Worm (Caenorhabditis elegans) whole organism, L1 larva: ENCODE data around the gene srh-42.
"Not testable (repeated sequence)": the region's sequence is repeated elsewhere in the genome, so short reads cannot be mapped to it uniquely, and the experiment has no call there.

ENCODE experiments used
- C04F5.9 ChIP-seq: sonication (generic microtip); optimal IDR thresholded peaks from 2 replicates; lab custom pipeline; 2016; ENCODE audit warnings: missing genetic modification characterization, missing compliant biosample characterization
- C16A3.4 ChIP-seq: fragments of 150-350 bp; optimal IDR thresholded peaks from 2 replicates; lab custom pipeline; 2014; ENCODE audit warnings: missing biosample characterization, missing genetic modification characterization
- Y116A8C.19 ChIP-seq: sonication (generic microtip); optimal IDR thresholded peaks from 2 replicates; lab custom pipeline; 2016; ENCODE audit warnings: missing compliant biosample characterization, missing genetic modification characterization, borderline replicate concordance
- aha-1 ChIP-seq: fragments of 150-350 bp; optimal IDR thresholded peaks from 2 replicates; lab custom pipeline; 2014; ENCODE audit warnings: missing biosample characterization, missing genetic modification characterization
- alr-1 ChIP-seq: fragments of 200-800 bp; sonication (Bioruptor generic); optimal IDR thresholded peaks from 2 replicates; lab custom pipeline; 2018; ENCODE audit warnings: borderline replicate concordance, mild to moderate bottlenecking, missing genetic modification characterization, missing compliant biosample characterization
- ama-1 ChIP-seq: fragments of 150-350 bp; optimal IDR thresholded peaks from 2 replicates; lab custom pipeline; 2014
- blmp-1 ChIP-seq: fragments of 150-350 bp; optimal IDR thresholded peaks from 2 replicates; lab custom pipeline; 2014; ENCODE audit warnings: missing biosample characterization, missing genetic modification characterization
- ceh-82 ChIP-seq, 3 experiments: fragments of 150-350 bp in 1 of 3; sonication (generic microtip) in 2 of 3; optimal IDR thresholded peaks; 2 replicates each; lab custom pipeline; 2014 to 2017; ENCODE audit warnings: missing biosample characterization in 3 of 3, missing genetic modification characterization in 3 of 3
- ceh-88 ChIP-seq: fragments of 200-800 bp; sonication (Bioruptor generic); IDR thresholded peaks from 2 replicates; pipeline ENCODE4 v1.3.6; 2022; ENCODE audit warnings: missing genetic modification characterization, missing compliant biosample characterization
- ces-1 ChIP-seq: fragments of 150-350 bp; optimal IDR thresholded peaks from 2 replicates; lab custom pipeline; 2014; ENCODE audit warnings: missing biosample characterization, missing genetic modification reagents, missing genetic modification characterization
- dsc-1 ChIP-seq: sonication (generic microtip); optimal IDR thresholded peaks from 2 replicates; lab custom pipeline; 2016; ENCODE audit warnings: mild to moderate bottlenecking, missing genetic modification characterization, missing compliant biosample characterization
- efl-1 ChIP-seq, 4 experiments: fragments of 150-350 bp; optimal IDR thresholded peaks in 3 of 4; peaks in 1 of 4; 1 replicate in 1 of 4; 2 replicates in 3 of 4; lab custom pipeline; 2014; ENCODE audit warnings: missing biosample characterization in 2 of 4, missing genetic modification characterization in 2 of 4, missing genetic modification reagents in 2 of 4
- egl-27 ChIP-seq, 2 experiments: fragments of 150-350 bp in 1 of 2; sonication (generic microtip); optimal IDR thresholded peaks; 3 replicates each; lab custom pipeline; 2017 to 2018; ENCODE audit warnings: missing biosample characterization in 2 of 2, missing genetic modification characterization in 2 of 2, missing genetic modification reagents in 2 of 2
- elt-3 ChIP-seq, 6 experiments: fragments of 150-350 bp in 1 of 6; sonication (generic microtip); optimal IDR thresholded peaks; 2 replicates each; lab custom pipeline; 2017 to 2018; ENCODE audit warnings: missing biosample characterization in 6 of 6, missing genetic modification characterization in 6 of 6, inconsistent platforms in 1 of 6
- fkh-10 ChIP-seq: sonication (generic microtip); optimal IDR thresholded peaks from 2 replicates; lab custom pipeline; 2017; ENCODE audit warnings: missing biosample characterization, missing genetic modification reagents, missing genetic modification characterization
- fos-1 ChIP-seq: fragments of 150-350 bp; optimal IDR thresholded peaks from 2 replicates; lab custom pipeline; 2014; ENCODE audit warnings: missing biosample characterization, missing genetic modification characterization
- hlh-4 ChIP-seq: sonication (generic microtip); optimal IDR thresholded peaks from 2 replicates; lab custom pipeline; 2016; ENCODE audit warnings: mild to moderate bottlenecking, missing genetic modification characterization, missing compliant biosample characterization
- hpl-2 ChIP-seq: fragments of 150-350 bp; optimal IDR thresholded peaks from 2 replicates; lab custom pipeline; 2014; ENCODE audit warnings: missing biosample characterization, missing genetic modification reagents, missing genetic modification characterization
- lin-13 ChIP-seq: fragments of 150-350 bp; optimal IDR thresholded peaks from 2 replicates; lab custom pipeline; 2014; ENCODE audit warnings: missing biosample characterization, missing genetic modification reagents, missing genetic modification characterization
- lir-3 ChIP-seq: sonication (generic microtip); optimal IDR thresholded peaks from 2 replicates; lab custom pipeline; 2016; ENCODE audit warnings: mild to moderate bottlenecking, missing genetic modification characterization, moderate library complexity, missing compliant biosample characterization; ENCODE audit not compliant: poor library complexity
- mef-2 ChIP-seq: fragments of 150-350 bp; optimal IDR thresholded peaks from 2 replicates; lab custom pipeline; 2014; ENCODE audit warnings: missing biosample characterization, missing genetic modification characterization
- nhr-11 ChIP-seq: fragments of 150-350 bp; optimal IDR thresholded peaks from 2 replicates; lab custom pipeline; 2014; ENCODE audit warnings: missing biosample characterization, missing genetic modification characterization
- nhr-12 ChIP-seq: sonication (generic microtip); optimal IDR thresholded peaks from 2 replicates; lab custom pipeline; 2017; ENCODE audit warnings: missing biosample characterization, missing genetic modification characterization
- nhr-20 ChIP-seq: sonication (generic microtip); optimal IDR thresholded peaks from 2 replicates; lab custom pipeline; 2016; ENCODE audit warnings: mild to moderate bottlenecking, missing genetic modification characterization, missing compliant biosample characterization
- nhr-71 ChIP-seq: sonication (generic microtip); optimal IDR thresholded peaks from 2 replicates; lab custom pipeline; 2016; ENCODE audit warnings: mild to moderate bottlenecking, missing genetic modification characterization, moderate library complexity, missing compliant biosample characterization
- nhr-76 ChIP-seq: sonication (generic microtip); optimal IDR thresholded peaks from 2 replicates; lab custom pipeline; 2017; ENCODE audit warnings: missing biosample characterization, missing genetic modification characterization
- nhr-85 ChIP-seq: sonication (generic microtip); peaks from one replicate; lab custom pipeline; 2016; ENCODE audit warnings: missing genetic modification characterization, inconsistent platforms, missing compliant biosample characterization
- nhr-90 ChIP-seq: sonication (generic microtip); optimal IDR thresholded peaks from 2 replicates; lab custom pipeline; 2016; ENCODE audit warnings: mild to moderate bottlenecking, missing genetic modification characterization, missing compliant biosample characterization; ENCODE audit not compliant: poor library complexity
- pag-3 ChIP-seq: sonication (generic microtip); optimal IDR thresholded peaks from 2 replicates; lab custom pipeline; 2017; ENCODE audit warnings: missing genetic modification characterization, mild to moderate bottlenecking, missing compliant biosample characterization, antibody characterized with exemption, borderline replicate concordance; ENCODE audit not compliant: insufficient read depth
- pqm-1 ChIP-seq: sonication (generic microtip); optimal IDR thresholded peaks from 3 replicates; lab custom pipeline; 2017; ENCODE audit warnings: missing biosample characterization, missing genetic modification characterization
- sup-37 ChIP-seq: fragments of 200-800 bp; sonication (Bioruptor generic); optimal IDR thresholded peaks from 2 replicates; lab custom pipeline; 2018; ENCODE audit warnings: mild to moderate bottlenecking, missing genetic modification characterization, missing compliant biosample characterization
- swsn-7 ChIP-seq: sonication (generic microtip); optimal IDR thresholded peaks from 2 replicates; lab custom pipeline; 2016; ENCODE audit warnings: missing genetic modification characterization, missing compliant biosample characterization
- unc-30 ChIP-seq: sonication (generic microtip); optimal IDR thresholded peaks from 2 replicates; lab custom pipeline; 2017; ENCODE audit warnings: missing biosample characterization, missing genetic modification characterization
- unc-98 ChIP-seq: fragments of 200-800 bp; sonication (Bioruptor generic); IDR thresholded peaks from 2 replicates; pipeline ENCODE4 v1.3.6; 2022; ENCODE audit warnings: missing genetic modification characterization, missing compliant biosample characterization
- zip-4 ChIP-seq: fragments of 200-800 bp; sonication (Bioruptor generic); optimal IDR thresholded peaks from 2 replicates; lab custom pipeline; 2018; ENCODE audit warnings: mild to moderate bottlenecking, missing genetic modification characterization, moderate library complexity, missing compliant biosample characterization
- ztf-11 ChIP-seq, 2 experiments: sonication (generic microtip); optimal IDR thresholded peaks; 2 replicates each; lab custom pipeline; 2016 to 2017; ENCODE audit warnings: missing genetic modification characterization in 2 of 2, missing biosample characterization in 1 of 2, missing compliant biosample characterization in 1 of 2
- ztf-4 ChIP-seq: fragments of 150-350 bp; optimal IDR thresholded peaks from 2 replicates; lab custom pipeline; 2014; ENCODE audit warnings: missing biosample characterization, missing genetic modification characterization

srh-42 gene

ce11 chrII:14310729-14311388 is 22.0 kb upstream of the srh-42 start, which contains the start of gene ctl-3:
Gene ctl-3, minus strand, starts transcription at chrII:14310779.
- TF ChIP-seq fos-1 (tag; lab: Kevin White, UChicago) (no peak), nhr-76 (tag; lab: Kevin White, UChicago) (no peak), blmp-1 (tag; lab: Kevin White, UChicago) (no peak), lin-13 (no peak), lir-3 (tag; lab: Kevin White, UChicago) (no peak), alr-1 (tag; lab: Kevin White, UChicago) (no peak), C16A3.4 (no peak), pqm-1 (tag; lab: Kevin White, UChicago) (no peak), ztf-4 (tag; lab: Kevin White, UChicago) (no peak), ceh-82 (tag; optimal IDR thresholded peaks at IDR 0.05; lab: Kevin White, UChicago) (no peak), ztf-11 (tag; optimal IDR thresholded peaks at IDR 0.05; lab: Kevin White, UChicago) (no peak), dsc-1 (tag; lab: Kevin White, UChicago) (no peak)
- TF ChIP-seq, all 84 proteins: peak for 0

ce11 chrII:14306160-14306559 is 17.3 kb upstream of the srh-42 start, which contains the start of gene ctl-1:
Gene ctl-1, minus strand, starts transcription at chrII:14306260.
- TF ChIP-seq nhr-11 (tag; lab: Kevin White, UChicago); blmp-1 (tag; lab: Kevin White, UChicago); lin-13: not testable (repeated sequence)

ce11 chrII:14301927-14302326 is 13.1 kb upstream of the srh-42 start, which contains the start of gene ctl-2:
Gene ctl-2, minus strand, starts transcription at chrII:14302027.
- not testable (repeated sequence) for TF ChIP-seq nhr-12; mef-2 (tag; lab: Kevin White, UChicago); ceh-88

- TF ChIP-seq nhr-85 (tag; lab: Kevin White, UChicago) (peak; percentile 1), efl-1 (optimal IDR thresholded peaks at IDR 0.05; lab: Kevin White, UChicago) (no peak), efl-1 (GFP tag; optimal IDR thresholded peaks at IDR 0.05 in 1 of 2; lab: Kevin White, UChicago) (peak in 1 of 2 experiments; percentile 57), lir-3 (tag; lab: Kevin White, UChicago) (no peak), nhr-90 (tag; lab: Kevin White, UChicago) (no peak), elt-3 (tag; optimal IDR thresholded peaks at IDR 0.05; lab: Kevin White, UChicago) (no peak), Y116A8C.19 (tag; lab: Kevin White, UChicago) (no peak)
Observed at ce11 chrII:14299254-14299759, 10.4 kb upstream of the srh-42 start.

ce11 chrII:14297050-14297449 is 8.2 kb upstream of the srh-42 start, which contains the start of gene Y54G11A.7:
Gene Y54G11A.7, plus strand, starts transcription at chrII:14297305.
- TF ChIP-seq nhr-85 (tag; lab: Kevin White, UChicago) = peak; percentile 25
- TF ChIP-seq, all 84 proteins: peak for 1; not testable (repeated sequence) for 83

- no peak for TF ChIP-seq ztf-11 (tag; optimal IDR thresholded peaks at IDR 0.05; lab: Kevin White, UChicago)
- no peak for TF ChIP-seq fkh-10 (GFP tag; lab: Kevin White, UChicago)
- no peak for TF ChIP-seq ces-1 (GFP tag; lab: Kevin White, UChicago)
- TF ChIP-seq lir-3 (tag; lab: Kevin White, UChicago) = no peak
- TF ChIP-seq ceh-82 (tag; optimal IDR thresholded peaks at IDR 0.05; lab: Kevin White, UChicago) = no peak
- no peak for TF ChIP-seq nhr-12
- TF ChIP-seq Y116A8C.19 (tag; lab: Kevin White, UChicago) = no peak
- no peak for TF ChIP-seq unc-30
- TF ChIP-seq pqm-1 (tag; lab: Kevin White, UChicago) = no peak
- no peak for TF ChIP-seq C04F5.9 (tag; lab: Kevin White, UChicago)
- TF ChIP-seq nhr-76 (tag; lab: Kevin White, UChicago) = no peak
- no peak for TF ChIP-seq dsc-1 (tag; lab: Kevin White, UChicago)
- peak; percentile 19 for TF ChIP-seq swsn-7 (tag; lab: Kevin White, UChicago)
- peak; percentile 85 for TF ChIP-seq nhr-85 (tag; lab: Kevin White, UChicago)
- peak; percentile 69 for TF ChIP-seq nhr-71 (tag; lab: Kevin White, UChicago)
- no peak for TF ChIP-seq nhr-11 (tag; lab: Kevin White, UChicago)
- TF ChIP-seq egl-27 (tag; optimal IDR thresholded peaks at IDR 0.05; lab: Kevin White, UChicago) = no peak
- no peak for TF ChIP-seq hpl-2 (GFP tag; lab: Kevin White, UChicago)
- peak; percentile 30 to 49 for TF ChIP-seq efl-1 (optimal IDR thresholded peaks at IDR 0.05; lab: Kevin White, UChicago)
- peak in 1 of 2 experiments; percentile 72 for TF ChIP-seq efl-1 (GFP tag; optimal IDR thresholded peaks at IDR 0.05 in 1 of 2; lab: Kevin White, UChicago)
- no peak for TF ChIP-seq sup-37 (GFP tag; lab: Kevin White, UChicago)
- TF ChIP-seq nhr-20 (tag; lab: Kevin White, UChicago) = peak; percentile 87
- TF ChIP-seq zip-4 (GFP tag; lab: Kevin White, UChicago) = no peak
- TF ChIP-seq ama-1 = no peak
- TF ChIP-seq aha-1 = no peak
- TF ChIP-seq pag-3 (tag; lab: Kevin White, UChicago) = no peak
- no peak for TF ChIP-seq unc-98
- TF ChIP-seq hlh-4 = no peak
Observed at ce11 chrII:14296320-14296719, 7.5 kb upstream of the srh-42 start.
